Comparison of ENCODE assay signal across 2 fruit fly cellular contexts in genomic region chr3R:21614858-21615427, dm6.
TF ChIP-seq lines count a peak whose summit lies in the region.

No protein-coding gene starts in this region.

TF ChIP-seq in whole organism, embryonic, 481 proteins besides CTCF, POLR2A, EP300 and RAD21 (continued from another document and continues in another):
- TF ChIP-seq lola (GFP tag; optimal IDR thresholded peaks at IDR 0.05; lab: Kevin White, UChicago): peak in 1 of 3 experiments; percentile 51
- peak; percentile 51 for TF ChIP-seq Myb (GFP tag; optimal IDR thresholded peaks at IDR 0.05; lab: Kevin White, UChicago)
- no peak for TF ChIP-seq ranshi (GFP tag; IDR thresholded peaks at IDR 0.05; lab: Robert Waterston, UW)
- peak; percentile 50 for TF ChIP-seq BtbVII (GFP tag; optimal IDR thresholded peaks at IDR 0.05; lab: Kevin White, UChicago)
- no peak for TF ChIP-seq trh (GFP tag; optimal IDR thresholded peaks at IDR 0.05; lab: Kevin White, UChicago)
- no peak for TF ChIP-seq CG11085 (GFP tag; IDR thresholded peaks at IDR 0.05; lab: Robert Waterston, UW)
- peak; percentile 57 for TF ChIP-seq fd96Cb (tag; optimal IDR thresholded peaks at IDR 0.05; lab: Kevin White, UChicago)
- peak; percentile 5 for TF ChIP-seq CG11723 (GFP tag; optimal IDR thresholded peaks at IDR 0.05; lab: Kevin White, UChicago)
- TF ChIP-seq odd (GFP tag; optimal IDR thresholded peaks at IDR 0.05; lab: Kevin White, UChicago): no peak
- TF ChIP-seq sr (GFP tag; IDR thresholded peaks at IDR 0.05; lab: Robert Waterston, UW): no peak
- no peak for TF ChIP-seq E2f1 (GFP tag; IDR thresholded peaks at IDR 0.05; lab: Robert Waterston, UW)
- TF ChIP-seq Dek (tag; optimal IDR thresholded peaks at IDR 0.05; lab: Kevin White, UChicago): peak; percentile 14
- no peak for TF ChIP-seq CG14050 (GFP tag; IDR thresholded peaks at IDR 0.05; lab: Robert Waterston, UW)
- no peak for TF ChIP-seq ase (GFP tag; IDR thresholded peaks at IDR 0.05; lab: Robert Waterston, UW)
- TF ChIP-seq CG3847 (GFP tag; IDR thresholded peaks at IDR 0.05; lab: Robert Waterston, UW): no peak
- TF ChIP-seq bigmax (GFP tag; optimal IDR thresholded peaks at IDR 0.05; lab: Kevin White, UChicago): no peak
- no peak for TF ChIP-seq MESR4 (GFP tag; optimal IDR thresholded peaks at IDR 0.05; lab: Kevin White, UChicago)
- no peak for TF ChIP-seq CG10959 (GFP tag; IDR thresholded peaks at IDR 0.05; lab: Robert Waterston, UW)
- TF ChIP-seq CG12942 (GFP tag; optimal IDR thresholded peaks at IDR 0.05; lab: Kevin White, UChicago): peak; percentile 36
- TF ChIP-seq CG17361 (GFP tag; IDR thresholded peaks at IDR 0.05; lab: Robert Waterston, UW): no peak
- peak; percentile 50 for TF ChIP-seq Camta (GFP tag; optimal IDR thresholded peaks at IDR 0.05; lab: Kevin White, UChicago)
- TF ChIP-seq CG11695 (GFP tag; IDR thresholded peaks at IDR 0.05; lab: Robert Waterston, UW): no peak
- no peak for TF ChIP-seq otp (GFP tag; IDR thresholded peaks at IDR 0.05; lab: Robert Waterston, UW)
- TF ChIP-seq CG3407 (GFP tag; optimal IDR thresholded peaks at IDR 0.05; lab: Kevin White, UChicago): peak; percentile 26
- TF ChIP-seq disco-r (GFP tag; optimal IDR thresholded peaks at IDR 0.05; lab: Kevin White, UChicago): no peak
- no peak for TF ChIP-seq ap (GFP tag; IDR thresholded peaks at IDR 0.05; lab: Robert Waterston, UW)
- TF ChIP-seq p53 (GFP tag; optimal IDR thresholded peaks at IDR 0.05; lab: Kevin White, UChicago): peak; percentile 8
- TF ChIP-seq prd (optimal IDR thresholded peaks at IDR 0.05; lab: Kevin White, UChicago): no peak
- no peak for TF ChIP-seq prd (GFP tag; IDR thresholded peaks at IDR 0.05; lab: Robert Waterston, UW)
- no peak for TF ChIP-seq H15 (GFP tag; IDR thresholded peaks at IDR 0.05; lab: Robert Waterston, UW)
- TF ChIP-seq CG18619 (GFP tag; optimal IDR thresholded peaks at IDR 0.05; lab: Kevin White, UChicago): peak; percentile 51
- TF ChIP-seq CG10267 (tag; optimal IDR thresholded peaks at IDR 0.05; lab: Kevin White, UChicago): peak; percentile 33
- TF ChIP-seq Jarid2 (GFP tag; optimal IDR thresholded peaks at IDR 0.05; lab: Kevin White, UChicago): no peak
- TF ChIP-seq Atf3 (GFP tag; optimal IDR thresholded peaks at IDR 0.05; lab: Kevin White, UChicago): no peak
- TF ChIP-seq sqz (GFP tag; optimal IDR thresholded peaks at IDR 0.05; lab: Kevin White, UChicago): peak; percentile 43
- TF ChIP-seq CG1529 (GFP tag; optimal IDR thresholded peaks at IDR 0.05; lab: Kevin White, UChicago): peak; percentile 26
- TF ChIP-seq CG7928 (GFP tag; optimal IDR thresholded peaks at IDR 0.05; lab: Kevin White, UChicago): peak; percentile 34
- no peak for TF ChIP-seq stwl (tag; optimal IDR thresholded peaks at IDR 0.05; lab: Kevin White, UChicago)
- TF ChIP-seq CG7839 (tag; optimal IDR thresholded peaks at IDR 0.05; lab: Kevin White, UChicago): peak; percentile 69
- TF ChIP-seq CG14014 (GFP tag; IDR thresholded peaks at IDR 0.05; lab: Robert Waterston, UW): no peak
- no peak for TF ChIP-seq pita (GFP tag; optimal IDR thresholded peaks at IDR 0.05; lab: Kevin White, UChicago)
- TF ChIP-seq CG10209 (GFP tag; optimal IDR thresholded peaks at IDR 0.05; lab: Kevin White, UChicago): peak; percentile 49
- TF ChIP-seq Med (GFP tag; lab: Kevin White, UChicago): peak; percentile 86
- TF ChIP-seq CG11398 (GFP tag; optimal IDR thresholded peaks at IDR 0.05; lab: Kevin White, UChicago): peak; percentile 76
- TF ChIP-seq knrl (GFP tag; IDR thresholded peaks at IDR 0.05; lab: Robert Waterston, UW; ENCODE audit: partially characterized antibody): no peak
- no peak for TF ChIP-seq al (GFP tag; IDR thresholded peaks at IDR 0.05; lab: Robert Waterston, UW)
- no peak for TF ChIP-seq CG2889 (GFP tag; IDR thresholded peaks at IDR 0.05; lab: Robert Waterston, UW)
- peak; percentile 44 for TF ChIP-seq caup (GFP tag; optimal IDR thresholded peaks at IDR 0.05; lab: Kevin White, UChicago; ENCODE audit: severe bottlenecking)
- TF ChIP-seq CG2120 (GFP tag; optimal IDR thresholded peaks at IDR 0.05; lab: Kevin White, UChicago): peak; percentile 81
- TF ChIP-seq phol (tag; optimal IDR thresholded peaks at IDR 0.05; lab: Kevin White, UChicago): peak; percentile 69
- TF ChIP-seq Abd-B (GFP tag; optimal IDR thresholded peaks at IDR 0.05; lab: Kevin White, UChicago): peak; percentile 48
- peak; percentile 10 for TF ChIP-seq CG15696 (tag; optimal IDR thresholded peaks at IDR 0.05; lab: Kevin White, UChicago)
- no peak for TF ChIP-seq tll (GFP tag; optimal IDR thresholded peaks at IDR 0.05; lab: Kevin White, UChicago)
- peak; percentile 42 for TF ChIP-seq CG15011 (GFP tag; optimal IDR thresholded peaks at IDR 0.05; lab: Kevin White, UChicago)
- peak; percentile 28 for TF ChIP-seq CG9609 (GFP tag; optimal IDR thresholded peaks at IDR 0.05; lab: Kevin White, UChicago)
- TF ChIP-seq nerfin-1 (tag; optimal IDR thresholded peaks at IDR 0.05; lab: Kevin White, UChicago): no peak
- peak; percentile 68 for TF ChIP-seq Oli (tag; optimal IDR thresholded peaks at IDR 0.05; lab: Kevin White, UChicago)
- no peak for TF ChIP-seq CG9932 (GFP tag; IDR thresholded peaks at IDR 0.05; lab: Robert Waterston, UW)
- TF ChIP-seq CG8290 (GFP tag; optimal IDR thresholded peaks at IDR 0.05; lab: Kevin White, UChicago): no peak
- peak in 1 of 2 experiments; percentile 43 for TF ChIP-seq CG8290 (tag; optimal IDR thresholded peaks at IDR 0.05; lab: Kevin White, UChicago)
- TF ChIP-seq wdn (GFP tag; IDR thresholded peaks at IDR 0.05; lab: Robert Waterston, UW): no peak
- TF ChIP-seq bowl (GFP tag; IDR thresholded peaks at IDR 0.05; lab: Robert Waterston, UW): no peak
- TF ChIP-seq CG13775 (GFP tag; optimal IDR thresholded peaks at IDR 0.05; lab: Kevin White, UChicago): peak; percentile 50
- TF ChIP-seq Sox100B (GFP tag; optimal IDR thresholded peaks at IDR 0.05; lab: Kevin White, UChicago): peak; percentile 24
- peak; percentile 88 for TF ChIP-seq CG12769 (tag; optimal IDR thresholded peaks at IDR 0.05; lab: Kevin White, UChicago)
- no peak for TF ChIP-seq Sin3A (optimal IDR thresholded peaks at IDR 0.05; lab: Kevin White, UChicago)
- TF ChIP-seq jigr1 (GFP tag; IDR thresholded peaks at IDR 0.05; lab: Robert Waterston, UW): no peak
- peak; percentile 48 for TF ChIP-seq pho (GFP tag; optimal IDR thresholded peaks at IDR 0.05; lab: Kevin White, UChicago)
- TF ChIP-seq CG6854 (GFP tag; optimal IDR thresholded peaks at IDR 0.05; lab: Kevin White, UChicago): no peak
- no peak for TF ChIP-seq Ets65A (GFP tag; lab: Kevin White, UChicago)

TF ChIP-seq in whole organism, prepupa, 60 proteins besides CTCF, POLR2A, EP300 and RAD21 (continued from another document):
- TF ChIP-seq CG15336 (GFP tag; IDR thresholded peaks at IDR 0.05; lab: Robert Waterston, UW) (no peak), fd59A (GFP tag; optimal IDR thresholded peaks at IDR 0.05; lab: Kevin White, UChicago) (peak; percentile 45), CG6792 (GFP tag; optimal IDR thresholded peaks at IDR 0.05; lab: Kevin White, UChicago) (peak; percentile 4), fkh (GFP tag; optimal IDR thresholded peaks at IDR 0.05; lab: Kevin White, UChicago) (no peak), CG1621 (tag; optimal IDR thresholded peaks at IDR 0.05; lab: Kevin White, UChicago) (peak; percentile 36), acj6 (GFP tag; optimal IDR thresholded peaks at IDR 0.05; lab: Kevin White, UChicago) (peak; percentile 59), Ets21C (GFP tag; optimal IDR thresholded peaks at IDR 0.05; lab: Kevin White, UChicago) (peak; percentile 17), salr (GFP tag; optimal IDR thresholded peaks at IDR 0.05; lab: Kevin White, UChicago) (peak in 1 of 2 experiments; percentile 50), esn (GFP tag; optimal IDR thresholded peaks at IDR 0.05; lab: Kevin White, UChicago) (peak; percentile 52), vri (GFP tag; optimal IDR thresholded peaks at IDR 0.05; lab: Kevin White, UChicago) (no peak), ss (GFP tag; optimal IDR thresholded peaks at IDR 0.05; lab: Kevin White, UChicago) (peak; percentile 61 to 64), pdm3 (GFP tag; optimal IDR thresholded peaks at IDR 0.05; lab: Kevin White, UChicago) (peak; percentile 71), Hr38 (GFP tag; optimal IDR thresholded peaks at IDR 0.05; lab: Kevin White, UChicago) (no peak), Sox15 (GFP tag; optimal IDR thresholded peaks at IDR 0.05; lab: Kevin White, UChicago) (peak; percentile 30), CG16779 (tag; optimal IDR thresholded peaks at IDR 0.05; lab: Kevin White, UChicago) (peak; percentile 28), CG6276 (GFP tag; optimal IDR thresholded peaks at IDR 0.05; lab: Kevin White, UChicago) (peak; percentile 44), Blimp-1 (GFP tag; optimal IDR thresholded peaks at IDR 0.05; lab: Kevin White, UChicago) (no peak), Eip75B (GFP tag; optimal IDR thresholded peaks at IDR 0.05; lab: Kevin White, UChicago) (peak; percentile 44), net (GFP tag; optimal IDR thresholded peaks at IDR 0.05; lab: Kevin White, UChicago) (peak; percentile 43), Lpt (GFP tag; optimal IDR thresholded peaks at IDR 0.05; lab: Kevin White, UChicago) (peak; percentile 55), Hr39 (GFP tag; optimal IDR thresholded peaks at IDR 0.05; lab: Kevin White, UChicago) (peak; percentile 45), Sox14 (GFP tag; optimal IDR thresholded peaks at IDR 0.05; lab: Kevin White, UChicago) (peak; percentile 66), Smox (GFP tag; optimal IDR thresholded peaks at IDR 0.05; lab: Kevin White, UChicago) (no peak), CG4318 (GFP tag; optimal IDR thresholded peaks at IDR 0.05; lab: Kevin White, UChicago) (peak; percentile 27), CG3919 (GFP tag; optimal IDR thresholded peaks at IDR 0.05; lab: Kevin White, UChicago) (peak; percentile 51), Hr4 (GFP tag; optimal IDR thresholded peaks at IDR 0.05; lab: Kevin White, UChicago) (peak; percentile 75), CG31627 (GFP tag; optimal IDR thresholded peaks at IDR 0.05; lab: Kevin White, UChicago) (peak; percentile 31), CG10669 (GFP tag; optimal IDR thresholded peaks at IDR 0.05; lab: Kevin White, UChicago) (peak; percentile 51), CG11762 (GFP tag; optimal IDR thresholded peaks at IDR 0.05; lab: Kevin White, UChicago; ENCODE audit: insufficient read depth) (peak; percentile 25), CG9139 (GFP tag; optimal IDR thresholded peaks at IDR 0.05; lab: Kevin White, UChicago) (peak; percentile 40), CG6808 (GFP tag; optimal IDR thresholded peaks at IDR 0.05; lab: Kevin White, UChicago) (peak; percentile 21), CG8119 (GFP tag; IDR thresholded peaks at IDR 0.05; lab: Robert Waterston, UW) (no peak), CG8632 (GFP tag; optimal IDR thresholded peaks at IDR 0.05; lab: Kevin White, UChicago) (peak; percentile 30), CG10631 (GFP tag; optimal IDR thresholded peaks at IDR 0.05; lab: Kevin White, UChicago) (peak; percentile 60), spab (GFP tag; optimal IDR thresholded peaks at IDR 0.05; lab: Kevin White, UChicago) (peak; percentile 60)
